Worm (Caenorhabditis elegans): ENCODE measurements around the gene acn-1.

Gene acn-1

DNA sequence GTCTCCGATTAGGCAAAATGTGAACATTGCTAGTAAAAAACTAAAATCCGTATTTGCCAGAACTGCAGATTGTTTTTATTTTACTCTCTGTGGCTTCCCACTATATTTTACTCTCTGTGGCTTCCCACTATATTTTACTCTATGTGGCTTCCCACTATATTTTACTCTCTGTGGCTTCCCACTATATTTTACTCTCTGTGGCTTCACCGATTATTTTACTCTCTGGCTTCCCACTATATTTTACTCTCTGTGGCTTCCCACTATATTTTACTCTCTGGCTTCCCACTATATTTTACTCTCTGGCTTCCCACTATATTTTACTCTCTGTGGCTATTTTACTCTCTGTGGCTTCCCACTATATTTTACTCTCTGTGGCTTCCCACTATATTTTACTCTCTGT lies 40.7 kb downstream of the acn-1 start:
- TF ChIP-seq ceh-8 (GFP tag; optimal IDR thresholded peaks at IDR 0.05) (peak; percentile 81), ztf-11 (tag; optimal IDR thresholded peaks at IDR 0.05) (peak in 1 of 2 experiments; percentile 21)

DNA sequence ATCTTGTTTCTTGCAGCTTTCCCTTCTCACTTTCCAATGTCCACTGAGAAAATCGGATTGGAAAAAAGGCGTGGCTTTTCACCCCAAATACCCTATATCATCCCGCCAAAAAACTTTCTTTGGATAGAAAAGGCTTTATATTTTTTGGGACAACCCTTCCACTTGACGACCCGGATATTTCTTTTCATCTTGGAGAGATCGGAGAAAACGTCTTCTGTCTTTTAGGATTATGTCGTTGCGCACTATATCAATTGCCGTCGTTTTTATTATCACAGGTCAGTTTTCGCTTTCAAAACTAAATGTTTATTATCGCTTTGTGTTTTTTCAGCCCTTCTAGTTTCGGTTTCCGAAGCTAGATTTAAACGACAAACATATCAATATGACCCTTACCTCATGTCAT lies 53.0 kb downstream of the acn-1 start, which contains the start of gene Y64H9A.2:
Y64H9A.2 (plus strand) TSS at position 90 of the 400 bp plus-strand sequence.
- TF ChIP-seq egl-13 (tag; optimal IDR thresholded peaks at IDR 0.05) = no peak
- no peak for TF ChIP-seq fkh-4 (tag; optimal IDR thresholded peaks at IDR 0.05; ENCODE audit: borderline replicate concordance)
- no peak for TF ChIP-seq nhr-77 (tag; optimal IDR thresholded peaks at IDR 0.05)
- peak; percentile 91 for TF ChIP-seq blmp-1 (tag; optimal IDR thresholded peaks at IDR 0.05)

Data from whole organism, L1 larva.